Fruit fly (Drosophila melanogaster) whole organism, embryonic: ENCODE data around the gene Inx5.

ENCODE experiments used
- CG11504 ChIP-seq: fragments of 200-800 bp; sonication (Bioruptor generic); optimal IDR thresholded peaks from 3 replicates; lab custom pipeline; 2019; ENCODE audit warnings: missing biosample characterization, mild to moderate bottlenecking, missing genetic modification characterization, moderate library complexity
- CG12071 ChIP-seq: fragments of 200-800 bp; sonication (Bioruptor generic); optimal IDR thresholded peaks from 3 replicates; lab custom pipeline; 2018; ENCODE audit warnings: missing biosample characterization, mild to moderate bottlenecking, missing genetic modification characterization
- CG13123 ChIP-seq: fragments of 200-800 bp; sonication (Bioruptor generic); optimal IDR thresholded peaks from 2 replicates; lab custom pipeline; 2016; ENCODE audit warnings: missing biosample characterization, missing genetic modification characterization
- CG13424 ChIP-seq: fragments of 200-800 bp; sonication (Bioruptor generic); optimal IDR thresholded peaks from 2 replicates; lab custom pipeline; 2019; ENCODE audit warnings: missing biosample characterization, mild to moderate bottlenecking, missing genetic modification characterization, moderate library complexity
- CG14965 ChIP-seq: fragments of 200-800 bp; sonication (Bioruptor generic); optimal IDR thresholded peaks from 2 replicates; lab custom pipeline; 2016; ENCODE audit warnings: missing biosample characterization, missing genetic modification characterization, borderline replicate concordance
- CG16815 ChIP-seq: fragments of 200-800 bp; sonication (Bioruptor generic); optimal IDR thresholded peaks from 3 replicates; lab custom pipeline; 2017; ENCODE audit warnings: missing biosample characterization, mild to moderate bottlenecking, missing genetic modification characterization
- CG17912 ChIP-seq: fragments of 200-800 bp; sonication (Bioruptor generic); optimal IDR thresholded peaks from 2 replicates; lab custom pipeline; 2018; ENCODE audit warnings: missing biosample characterization, mild to moderate bottlenecking, missing genetic modification characterization
- CG18262 ChIP-seq: fragments of 200-800 bp; optimal IDR thresholded peaks from 3 replicates; lab custom pipeline; 2019; ENCODE audit warnings: missing biosample characterization, mild to moderate bottlenecking, missing genetic modification characterization, moderate library complexity
- CG18619 ChIP-seq: fragments of 200-800 bp; sonication (Bioruptor generic); optimal IDR thresholded peaks from 3 replicates; lab custom pipeline; 2017; ENCODE audit warnings: missing biosample characterization, mild to moderate bottlenecking, missing genetic modification characterization
- CG3065 ChIP-seq: fragments of 200-800 bp; sonication (Bioruptor generic); optimal IDR thresholded peaks from 2 replicates; lab custom pipeline; 2016; ENCODE audit warnings: missing biosample characterization, missing genetic modification characterization
- CG33213 ChIP-seq: fragments of 200-800 bp; sonication (Bioruptor generic); optimal IDR thresholded peaks from 3 replicates; lab custom pipeline; 2016; ENCODE audit warnings: missing biosample characterization, missing genetic modification characterization
- CG6683 ChIP-seq: fragments of 200-800 bp; sonication (Bioruptor generic); optimal IDR thresholded peaks from 2 replicates; lab custom pipeline; 2017; ENCODE audit warnings: missing biosample characterization, mild to moderate bottlenecking, missing genetic modification characterization, missing genetic modification reagents
- CG6689 ChIP-seq: fragments of 200-800 bp; sonication (Bioruptor generic); IDR thresholded peaks from 2 replicates; pipeline ENCODE4 v1.3.6; 2022; ENCODE audit warnings: missing biosample characterization, missing genetic modification characterization
- CG8359 ChIP-seq: fragments of 200-800 bp; sonication (Bioruptor generic); optimal IDR thresholded peaks from 2 replicates; lab custom pipeline; 2017; ENCODE audit warnings: missing biosample characterization, mild to moderate bottlenecking, missing genetic modification characterization, borderline replicate concordance
- CG8478 ChIP-seq: fragments of >200 bp; optimal IDR thresholded peaks from 2 replicates; lab custom pipeline; 2018
- D19A ChIP-seq: fragments of 200-800 bp; optimal IDR thresholded peaks from 3 replicates; lab custom pipeline; 2019; ENCODE audit warnings: missing biosample characterization, mild to moderate bottlenecking, missing genetic modification characterization, moderate library complexity
- Dad ChIP-seq: fragments of 200-800 bp; sonication (Bioruptor generic); optimal IDR thresholded peaks from 3 replicates; lab custom pipeline; 2016; ENCODE audit warnings: missing biosample characterization, missing genetic modification characterization
- Deaf1 ChIP-seq: fragments of 200-800 bp; optimal IDR thresholded peaks from 3 replicates; lab custom pipeline; 2019; ENCODE audit warnings: missing biosample characterization, mild to moderate bottlenecking, missing genetic modification characterization, moderate library complexity
- Ets97D ChIP-seq: fragments of 200-800 bp; sonication (Bioruptor generic); optimal IDR thresholded peaks from 3 replicates; lab custom pipeline; 2016; ENCODE audit warnings: missing biosample characterization, missing genetic modification characterization
- H2.0 ChIP-seq: fragments of 200-800 bp; sonication (Bioruptor generic); IDR thresholded peaks from 2 replicates; pipeline ENCODE4 v1.3.6; 2022; ENCODE audit warnings: missing biosample characterization, missing genetic modification characterization
- HLHmδ ChIP-seq: fragments of 200-800 bp; sonication (Bioruptor generic); optimal IDR thresholded peaks from 2 replicates; lab custom pipeline; 2018; ENCODE audit warnings: missing biosample characterization, mild to moderate bottlenecking, missing genetic modification characterization, moderate library complexity
- Nf-YB ChIP-seq: fragments of 200-800 bp; sonication (Bioruptor generic); optimal IDR thresholded peaks from 3 replicates; lab custom pipeline; 2019; ENCODE audit warnings: missing biosample characterization, mild to moderate bottlenecking, missing genetic modification characterization, moderate library complexity
- Ravus ChIP-seq: fragments of 200-800 bp; sonication (Bioruptor generic); IDR thresholded peaks from 2 replicates; pipeline ENCODE4 v1.3.6; 2022; ENCODE audit warnings: missing biosample characterization, missing genetic modification characterization
- Rx ChIP-seq: fragments of 200-800 bp; sonication (Bioruptor generic); IDR thresholded peaks from 2 replicates; pipeline ENCODE4 v1.3.6; 2022; ENCODE audit warnings: missing biosample characterization, missing genetic modification characterization
- Side ChIP-seq: fragments of 200-800 bp; sonication (Bioruptor generic); optimal IDR thresholded peaks from 2 replicates; lab custom pipeline; 2016; ENCODE audit warnings: missing biosample characterization, missing genetic modification characterization
- Spps ChIP-seq: fragments of 200-800 bp; sonication (Bioruptor generic); optimal IDR thresholded peaks from 2 replicates; lab custom pipeline; 2018; ENCODE audit warnings: missing biosample characterization, mild to moderate bottlenecking, missing genetic modification characterization
- Sry-δ ChIP-seq: fragments of 200-800 bp; sonication (Bioruptor generic); optimal IDR thresholded peaks from 2 replicates; lab custom pipeline; 2016; ENCODE audit warnings: missing biosample characterization, missing genetic modification characterization
- Taf1 ChIP-seq: fragments of 200-800 bp; sonication (Bioruptor generic); IDR thresholded peaks from 2 replicates; pipeline ENCODE4 v1.3.6; 2022; ENCODE audit warnings: missing biosample characterization, missing genetic modification characterization
- ab ChIP-seq: fragments of 200-800 bp; sonication (Bioruptor generic); optimal IDR thresholded peaks from 2 replicates; lab custom pipeline; 2016; ENCODE audit warnings: missing biosample characterization, missing genetic modification characterization
- bbx ChIP-seq: fragments of 200-800 bp; sonication (Bioruptor generic); IDR thresholded peaks from 2 replicates; pipeline ENCODE4 v1.3.6; 2022; ENCODE audit warnings: missing biosample characterization, missing genetic modification characterization; ENCODE audit not compliant: partially characterized antibody
- crp ChIP-seq, 2 experiments: fragments of 200-800 bp; sonication (Bioruptor generic); optimal IDR thresholded peaks; 2 replicates in 1 of 2; 3 replicates in 1 of 2; lab custom pipeline; 2017; ENCODE audit warnings: missing biosample characterization in 2 of 2, missing genetic modification characterization in 2 of 2, mild to moderate bottlenecking in 1 of 2, moderate library complexity in 1 of 2
- da ChIP-seq: fragments of 200-800 bp; sonication (Bioruptor generic); optimal IDR thresholded peaks from 2 replicates; lab custom pipeline; 2016; ENCODE audit warnings: missing biosample characterization, missing genetic modification characterization
- disco-r ChIP-seq: fragments of 200-800 bp; sonication (Bioruptor generic); optimal IDR thresholded peaks from 2 replicates; lab custom pipeline; 2016; ENCODE audit warnings: missing biosample characterization, missing genetic modification characterization
- esg ChIP-seq: fragments of 200-800 bp; sonication (Bioruptor generic); conservative IDR thresholded peaks from 2 replicates; pipeline ENCODE4 v1.3.6; 2022; ENCODE audit warnings: missing biosample characterization, missing genetic modification characterization
- exex ChIP-seq: fragments of 200-800 bp; sonication (Bioruptor generic); optimal IDR thresholded peaks from 4 replicates; lab custom pipeline; 2018; ENCODE audit warnings: missing biosample characterization, mild to moderate bottlenecking, missing genetic modification characterization, moderate library complexity
- fru ChIP-seq: fragments of >200 bp; optimal IDR thresholded peaks from 2 replicates; lab custom pipeline; 2017
- ftz-f1 ChIP-seq: fragments of 200-800 bp; sonication (Bioruptor generic); optimal IDR thresholded peaks from 2 replicates; lab custom pipeline; 2016; ENCODE audit warnings: missing biosample characterization, missing genetic modification characterization
- gsb ChIP-seq: fragments of 200-800 bp; sonication (Bioruptor generic); IDR thresholded peaks from 2 replicates; pipeline ENCODE4 v1.3.6; 2022; ENCODE audit warnings: missing biosample characterization, missing genetic modification characterization
- hbn ChIP-seq: fragments of 200-800 bp; sonication (Bioruptor generic); IDR thresholded peaks from 2 replicates; pipeline ENCODE4 v1.3.6; 2022; ENCODE audit warnings: missing biosample characterization, missing genetic modification characterization; ENCODE audit not compliant: partially characterized antibody
- klu ChIP-seq: fragments of 200-800 bp; sonication (Bioruptor generic); IDR thresholded peaks from 2 replicates; pipeline ENCODE4 v1.3.6; 2022; ENCODE audit warnings: missing biosample characterization, missing genetic modification characterization
- lov ChIP-seq, 2 experiments: fragments of 200-800 bp in 1 of 2; fragments of >200 bp in 1 of 2; sonication (Bioruptor generic) in 1 of 2; IDR thresholded peaks in 1 of 2; optimal IDR thresholded peaks in 1 of 2; 2 replicates in 1 of 2; 3 replicates in 1 of 2; pipeline versions ENCODE4 v1.3.6 to Lab custom; 2017 to 2022; ENCODE audit warnings: missing biosample characterization in 1 of 2, missing genetic modification characterization in 1 of 2
- nmo ChIP-seq: fragments of 200-800 bp; sonication (Bioruptor generic); optimal IDR thresholded peaks from 2 replicates; lab custom pipeline; 2018; ENCODE audit warnings: missing biosample characterization, mild to moderate bottlenecking, missing genetic modification characterization, moderate library complexity
- onecut ChIP-seq: fragments of 200-800 bp; sonication (Bioruptor generic); IDR thresholded peaks from 2 replicates; pipeline ENCODE4 v1.3.6; 2022; ENCODE audit warnings: missing biosample characterization, missing genetic modification characterization
- pan ChIP-seq, 4 experiments: fragments of >200 bp in 3 of 4; fragments of 200-800 bp in 1 of 4; sonication (Bioruptor generic) in 1 of 4; optimal IDR thresholded peaks in 3 of 4; IDR thresholded peaks in 1 of 4; 2 replicates each; pipeline versions ENCODE4 v1.3.6 to Lab custom; 2017 to 2022; ENCODE audit warnings: missing biosample characterization in 2 of 4, missing genetic modification characterization in 2 of 4, mixed read lengths in 1 of 4
- pb ChIP-seq: fragments of 200-800 bp; sonication (Bioruptor generic); optimal IDR thresholded peaks from 3 replicates; lab custom pipeline; 2016; ENCODE audit warnings: missing biosample characterization, missing genetic modification characterization
- stwl ChIP-seq: fragments of 200-800 bp; sonication (Bioruptor generic); optimal IDR thresholded peaks from 3 replicates; lab custom pipeline; 2018; ENCODE audit warnings: missing biosample characterization, mild to moderate bottlenecking, missing genetic modification characterization, moderate library complexity
- ttk ChIP-seq: fragments of 200-800 bp; sonication (Bioruptor generic); IDR thresholded peaks from 2 replicates; pipeline ENCODE4 v2.1.2; 2022; ENCODE audit warnings: missing biosample characterization, missing genetic modification characterization
- wor ChIP-seq: fragments of 200-800 bp; sonication (Bioruptor generic); IDR thresholded peaks from 2 replicates; pipeline ENCODE4 v1.3.6; 2022; ENCODE audit warnings: missing biosample characterization, missing genetic modification characterization
- z ChIP-seq: fragments of 200-800 bp; sonication (Bioruptor generic); IDR thresholded peaks from 3 replicates; pipeline ENCODE4 v1.3.6; 2022; ENCODE audit warnings: missing biosample characterization, missing genetic modification characterization
- zen ChIP-seq: fragments of 200-800 bp; sonication (Bioruptor generic); optimal IDR thresholded peaks from 3 replicates; lab custom pipeline; 2018; ENCODE audit warnings: missing biosample characterization, mild to moderate bottlenecking, missing genetic modification characterization, moderate library complexity

The Inx5 gene

dm6 chrX:19154998-19155397 lies 15.7 kb downstream of the Inx5 start (continued):
- TF ChIP-seq Dad (GFP tag; lab: Kevin White, UChicago) (peak; percentile 89), ftz-f1 (no peak), CG13424 (tag; lab: Kevin White, UChicago) (peak; percentile 86), CG8359 (GFP tag; lab: Kevin White, UChicago) (peak; percentile 76), Deaf1 (tag; lab: Kevin White, UChicago) (peak; percentile 44), wor (GFP tag; lab: Robert Waterston, UW) (peak; percentile 78), CG6689 (GFP tag; lab: Robert Waterston, UW) (peak; percentile 83), disco-r (GFP tag; lab: Kevin White, UChicago) (peak; percentile 55), HLHmδ (GFP tag; lab: Kevin White, UChicago) (no peak), Nf-YB (GFP tag; lab: Kevin White, UChicago) (peak; percentile 67), CG16815 (GFP tag; lab: Kevin White, UChicago) (peak; percentile 87), H2.0 (GFP tag; lab: Robert Waterston, UW) (peak; percentile 73), Ets97D (GFP tag; lab: Kevin White, UChicago) (peak; percentile 70), da (GFP tag; lab: Kevin White, UChicago) (no peak), hbn (GFP tag; lab: Robert Waterston, UW) (no peak), fru (lab: Kevin White, UChicago) (no peak), CG6683 (GFP tag; lab: Kevin White, UChicago) (peak; percentile 27), CG12071 (GFP tag; lab: Kevin White, UChicago) (peak; percentile 53), klu (GFP tag; lab: Robert Waterston, UW) (peak; percentile 27; the same call in 1 of the 2 replicates), Rx (peak; percentile 78), onecut (GFP tag; lab: Robert Waterston, UW) (peak; percentile 82), Sry-δ (GFP tag; lab: Kevin White, UChicago) (peak; percentile 52), CG33213 (peak; percentile 83), crp (GFP tag; optimal IDR thresholded peaks at IDR 0.05; lab: Kevin White, UChicago) (peak in 1 of 2 experiments; percentile 29), Spps (tag; lab: Kevin White, UChicago) (peak; percentile 91), bbx (GFP tag; lab: Robert Waterston, UW) (no peak), CG14965 (peak; percentile 43), exex (tag; lab: Kevin White, UChicago) (no peak), z (GFP tag; lab: Robert Waterston, UW) (peak; percentile 21; the same call in 1 of the 3 replicates), ttk (GFP tag; lab: Robert Waterston, UW) (peak; percentile 84), CG18262 (tag; lab: Kevin White, UChicago) (peak; percentile 93), esg (GFP tag; lab: Robert Waterston, UW) (peak; percentile 76), nmo (GFP tag; lab: Kevin White, UChicago) (peak; percentile 97), ab (peak; percentile 67), CG18619 (GFP tag; lab: Kevin White, UChicago) (peak; percentile 68), gsb (GFP tag; lab: Robert Waterston, UW) (no peak), CG8478 (lab: Kevin White, UChicago) (no peak), Side (peak; percentile 81), CG17912 (GFP tag; lab: Kevin White, UChicago) (no peak), Taf1 (GFP tag; lab: Robert Waterston, UW) (no peak), lov (optimal IDR thresholded peaks at IDR 0.05; lab: Kevin White, UChicago) (no peak), lov (GFP tag; IDR thresholded peaks at IDR 0.05; lab: Robert Waterston, UW) (peak; percentile 92), Ravus (no peak), CG13123 (GFP tag; lab: Kevin White, UChicago) (peak; percentile 77), zen (tag; lab: Kevin White, UChicago) (peak; percentile 91), D19A (peak; percentile 87), stwl (peak; percentile 55), CG3065 (GFP tag; lab: Kevin White, UChicago) (peak; percentile 55), pan (optimal IDR thresholded peaks at IDR 0.05; lab: Kevin White, UChicago) (no peak), pan (GFP tag; optimal IDR thresholded peaks at IDR 0.05 in 1 of 2, IDR thresholded peaks at IDR 0.05 in 1 of 2) (peak in 1 of 2 experiments; percentile 75), pb (GFP tag; lab: Kevin White, UChicago) (peak; percentile 87), CG11504 (tag; lab: Kevin White, UChicago) (peak; percentile 85)
